Fruit fly (Drosophila melanogaster): Measurements from ENCODE around the gene CG15160.
A peak's percentile ranks its signal among the peaks of the same experiment; 100 is the strongest.

The CG15160 gene

dm6 chr2L:18628104-18628503 is 37.4 kb downstream of the CG15160 start (continued):
- peak; percentile 53 for TF ChIP-seq CG6808 (GFP tag; optimal IDR thresholded peaks at IDR 0.05)
- TF ChIP-seq Eip93F (GFP tag; optimal IDR thresholded peaks at IDR 0.05) = no peak
- peak; percentile 87 for TF ChIP-seq CG15336 (GFP tag; IDR thresholded peaks at IDR 0.05)
- no peak for TF ChIP-seq Sox15 (GFP tag; optimal IDR thresholded peaks at IDR 0.05)
- TF ChIP-seq CG9139 (GFP tag; optimal IDR thresholded peaks at IDR 0.05) = no peak
- TF ChIP-seq CG7368 (GFP tag; optimal IDR thresholded peaks at IDR 0.05) = peak; percentile 36
- TF ChIP-seq Gug (GFP tag; IDR thresholded peaks at IDR 0.05) = peak; percentile 67
- TF ChIP-seq svp (GFP tag) = peak; percentile 79
- TF ChIP-seq Met (GFP tag; optimal IDR thresholded peaks at IDR 0.05) = peak; percentile 74
- no peak for TF ChIP-seq Blimp-1 (GFP tag; optimal IDR thresholded peaks at IDR 0.05)
- TF ChIP-seq CG6163 (GFP tag; IDR thresholded peaks at IDR 0.05) = peak; percentile 79
- peak; percentile 76 for TF ChIP-seq Hr4 (GFP tag; optimal IDR thresholded peaks at IDR 0.05)
- TF ChIP-seq CG10631 (GFP tag; optimal IDR thresholded peaks at IDR 0.05) = peak; percentile 58
- TF ChIP-seq Ets96B (tag; optimal IDR thresholded peaks at IDR 0.05) = peak; percentile 59
- TF ChIP-seq CG1621 (tag; optimal IDR thresholded peaks at IDR 0.05) = peak; percentile 10

- TF ChIP-seq Eip78C (GFP tag) = peak; percentile 38
- peak; percentile 84 for TF ChIP-seq svp (GFP tag)
- no peak for TF ChIP-seq OdsH (GFP tag; optimal IDR thresholded peaks at IDR 0.05)
- no peak for TF ChIP-seq Hr38 (GFP tag; optimal IDR thresholded peaks at IDR 0.05)
- no peak for TF ChIP-seq Met (GFP tag; optimal IDR thresholded peaks at IDR 0.05)
- TF ChIP-seq CG9139 (GFP tag; optimal IDR thresholded peaks at IDR 0.05) = no peak
Measured at dm6 chr2L:18629144-18629543, 38.5 kb downstream of the CG15160 start.

dm6 chr2L:18630611-18631221 is 40.0 kb downstream of the CG15160 start:
- TF ChIP-seq vri (GFP tag; optimal IDR thresholded peaks at IDR 0.05) (peak; percentile 73), svp (GFP tag) (peak; percentile 85), Eip93F (GFP tag; optimal IDR thresholded peaks at IDR 0.05) (peak; percentile 49), Blimp-1 (GFP tag; optimal IDR thresholded peaks at IDR 0.05) (no peak)

- no peak for TF ChIP-seq Eip78C (GFP tag)
- TF ChIP-seq CG10669 (GFP tag; optimal IDR thresholded peaks at IDR 0.05) = no peak
- no peak for TF ChIP-seq spab (GFP tag; optimal IDR thresholded peaks at IDR 0.05)
- TF ChIP-seq topi (GFP tag; optimal IDR thresholded peaks at IDR 0.05) = no peak
- no peak for TF ChIP-seq Hr38 (GFP tag; optimal IDR thresholded peaks at IDR 0.05)
- no peak for TF ChIP-seq CG1621 (tag; optimal IDR thresholded peaks at IDR 0.05)
- TF ChIP-seq lz (GFP tag; optimal IDR thresholded peaks at IDR 0.05) = no peak
- TF ChIP-seq Blimp-1 (GFP tag; optimal IDR thresholded peaks at IDR 0.05) = no peak
- no peak for TF ChIP-seq Smox (GFP tag; optimal IDR thresholded peaks at IDR 0.05)
- no peak for TF ChIP-seq dac (GFP tag; optimal IDR thresholded peaks at IDR 0.05)
Measured at dm6 chr2L:18632389-18632788, 41.7 kb downstream of the CG15160 start.

dm6 chr2L:18638945-18639344 is 48.3 kb downstream of the CG15160 start:
- TF ChIP-seq CG6792 (GFP tag; optimal IDR thresholded peaks at IDR 0.05) (no peak), Ets21C (GFP tag; optimal IDR thresholded peaks at IDR 0.05) (no peak), Eip78C (GFP tag) (peak; percentile 65), topi (GFP tag; optimal IDR thresholded peaks at IDR 0.05) (no peak), OdsH (GFP tag; optimal IDR thresholded peaks at IDR 0.05) (no peak), CG8319 (GFP tag; optimal IDR thresholded peaks at IDR 0.05) (no peak), eg (GFP tag; IDR thresholded peaks at IDR 0.05) (peak; percentile 40; the same call in 1 of the 3 replicates), CG11762 (GFP tag; optimal IDR thresholded peaks at IDR 0.05; ENCODE audit: insufficient read depth) (no peak), Hr38 (GFP tag; optimal IDR thresholded peaks at IDR 0.05) (no peak), Eip75B (GFP tag; optimal IDR thresholded peaks at IDR 0.05) (no peak), CG8119 (GFP tag; IDR thresholded peaks at IDR 0.05) (0 out of 3 replicates have a peak, but pooled peaks have one; percentile 27), CG7368 (GFP tag; optimal IDR thresholded peaks at IDR 0.05) (no peak), fd85E (GFP tag; optimal IDR thresholded peaks at IDR 0.05) (no peak), Eip93F (GFP tag; optimal IDR thresholded peaks at IDR 0.05) (no peak), CG6808 (GFP tag; optimal IDR thresholded peaks at IDR 0.05) (no peak), CG6854 (GFP tag; optimal IDR thresholded peaks at IDR 0.05) (no peak), cyc (GFP tag; optimal IDR thresholded peaks at IDR 0.05) (no peak), Sox102F (GFP tag; optimal IDR thresholded peaks at IDR 0.05) (no peak), CG16779 (tag; optimal IDR thresholded peaks at IDR 0.05) (no peak), fkh (GFP tag; optimal IDR thresholded peaks at IDR 0.05) (no peak), Hr4 (GFP tag; optimal IDR thresholded peaks at IDR 0.05) (peak; percentile 31), net (GFP tag; optimal IDR thresholded peaks at IDR 0.05) (no peak), CG34406 (GFP tag; optimal IDR thresholded peaks at IDR 0.05) (no peak), achi (GFP tag; optimal IDR thresholded peaks at IDR 0.05) (no peak), CG4318 (GFP tag; optimal IDR thresholded peaks at IDR 0.05) (no peak), CG32006 (GFP tag; optimal IDR thresholded peaks at IDR 0.05) (peak; percentile 50), CG6163 (GFP tag; IDR thresholded peaks at IDR 0.05) (peak; percentile 16; the same call in 1 of the 3 replicates)
